Worm (Caenorhabditis elegans): Measurements from ENCODE around the gene rpn-2.

ce11 chrIII:6206161-6206853 lies 7.3 kb downstream of the rpn-2 start, which contains the start of the genes sna-3 and rps-3:
- peak; percentile 10 for TF ChIP-seq F13C5.2 (tag; optimal IDR thresholded peaks at IDR 0.05)
- no peak for TF ChIP-seq ama-1 (optimal IDR thresholded peaks at IDR 0.05)
- TF ChIP-seq ceh-13 (GFP tag; optimal IDR thresholded peaks at IDR 0.05), result no peak
- no peak for TF ChIP-seq pes-1 (GFP tag; IDR thresholded peaks at IDR 0.05)
- TF ChIP-seq tbx-11 (GFP tag; IDR thresholded peaks at IDR 0.05), result no peak
- TF ChIP-seq sea-1 (GFP tag; conservative IDR thresholded peaks at IDR 0.05), result no peak
- TF ChIP-seq scrt-1 (GFP tag; IDR thresholded peaks at IDR 0.05), result no peak
- no peak for TF ChIP-seq hmg-4 (GFP tag; optimal IDR thresholded peaks at IDR 0.05)
- TF ChIP-seq aly-1 (tag; optimal IDR thresholded peaks at IDR 0.05), result no peak
- TF ChIP-seq B0310.2 (tag; optimal IDR thresholded peaks at IDR 0.05), result no peak
- TF ChIP-seq ceh-36 (tag; optimal IDR thresholded peaks at IDR 0.05), result no peak
- TF ChIP-seq ets-7 (tag; optimal IDR thresholded peaks at IDR 0.05), result no peak

Measured in whole organism, early embryonic.